Fruit fly (Drosophila melanogaster) whole organism, embryonic: Measurements from ENCODE around the gene CG13390.

Experiments used
- Ada2b ChIP-seq: fragments of 200-800 bp; sonication (Bioruptor generic); IDR thresholded peaks from 2 replicates; pipeline ENCODE4 v1.3.6; 2022; ENCODE audit warnings: missing biosample characterization, missing genetic modification characterization
- CG10209 ChIP-seq: fragments of 200-800 bp; sonication (Bioruptor generic); optimal IDR thresholded peaks from 3 replicates; lab custom pipeline; 2017; ENCODE audit warnings: missing biosample characterization, mild to moderate bottlenecking, missing genetic modification characterization, missing genetic modification reagents
- CG10543 ChIP-seq: fragments of 200-800 bp; sonication (Bioruptor generic); optimal IDR thresholded peaks from 3 replicates; lab custom pipeline; 2017; ENCODE audit warnings: missing biosample characterization, mild to moderate bottlenecking, missing genetic modification characterization, moderate library complexity
- CG11695 ChIP-seq: fragments of 200-800 bp; sonication (Bioruptor generic); IDR thresholded peaks from 3 replicates; pipeline ENCODE4 v1.3.6; 2022; ENCODE audit warnings: missing biosample characterization, missing genetic modification characterization
- CG12391 ChIP-seq: fragments of 200-800 bp; sonication (Bioruptor generic); optimal IDR thresholded peaks from 3 replicates; lab custom pipeline; 2018; ENCODE audit warnings: missing biosample characterization, mild to moderate bottlenecking, missing genetic modification characterization, moderate library complexity
- CG14014 ChIP-seq: fragments of 200-800 bp; sonication (Bioruptor generic); IDR thresholded peaks from 2 replicates; pipeline ENCODE4 v1.3.6; 2022; ENCODE audit warnings: missing biosample characterization, missing genetic modification characterization
- CG15269 ChIP-seq: fragments of 200-800 bp; sonication (Bioruptor generic); optimal IDR thresholded peaks from 2 replicates; lab custom pipeline; 2018; ENCODE audit warnings: missing biosample characterization, mild to moderate bottlenecking, missing genetic modification characterization, moderate library complexity
- CG1529 ChIP-seq: fragments of 200-800 bp; sonication (Bioruptor generic); optimal IDR thresholded peaks from 3 replicates; lab custom pipeline; 2018; ENCODE audit warnings: missing biosample characterization, missing genetic modification characterization
- CG17568 ChIP-seq: fragments of 200-800 bp; sonication (Bioruptor generic); optimal IDR thresholded peaks from 2 replicates; lab custom pipeline; 2018; ENCODE audit warnings: missing biosample characterization, mild to moderate bottlenecking, missing genetic modification characterization, moderate library complexity
- CG18599 ChIP-seq: fragments of 200-800 bp; sonication (Bioruptor generic); optimal IDR thresholded peaks from 3 replicates; lab custom pipeline; 2017; ENCODE audit warnings: missing biosample characterization, missing genetic modification characterization, mild to moderate bottlenecking, moderate library complexity, missing genetic modification reagents
- CG2120 ChIP-seq: fragments of 200-800 bp; sonication (Bioruptor generic); optimal IDR thresholded peaks from 3 replicates; lab custom pipeline; 2016; ENCODE audit warnings: missing biosample characterization, missing genetic modification characterization
- CG2678 ChIP-seq: fragments of 200-800 bp; sonication (Bioruptor generic); optimal IDR thresholded peaks from 3 replicates; lab custom pipeline; 2019; ENCODE audit warnings: missing biosample characterization, mild to moderate bottlenecking, missing genetic modification characterization, moderate library complexity
- CG3407 ChIP-seq: fragments of 200-800 bp; sonication (Bioruptor generic); optimal IDR thresholded peaks from 2 replicates; lab custom pipeline; 2018; ENCODE audit warnings: missing biosample characterization, mild to moderate bottlenecking, missing genetic modification characterization
- CG6791 ChIP-seq: fragments of 200-800 bp; sonication (Bioruptor generic); IDR thresholded peaks from 3 replicates; pipeline ENCODE4 v1.3.6; 2022; ENCODE audit warnings: missing biosample characterization, missing genetic modification characterization; ENCODE audit not compliant: partially characterized antibody
- CG7372 ChIP-seq: fragments of 200-800 bp; sonication (Bioruptor generic); IDR thresholded peaks from 2 replicates; pipeline ENCODE4 v1.3.6; 2022; ENCODE audit warnings: missing biosample characterization, missing genetic modification characterization
- CG7987 ChIP-seq: fragments of 200-800 bp; sonication (Bioruptor generic); optimal IDR thresholded peaks from 2 replicates; lab custom pipeline; 2018; ENCODE audit warnings: missing biosample characterization, mild to moderate bottlenecking, missing genetic modification characterization, moderate library complexity
- CG8290 ChIP-seq, 3 experiments: fragments of 200-800 bp; sonication (Bioruptor generic); optimal IDR thresholded peaks; 2 replicates each; lab custom pipeline; 2016 to 2019; ENCODE audit warnings: missing biosample characterization in 3 of 3, missing genetic modification characterization in 3 of 3, mild to moderate bottlenecking in 2 of 3, moderate library complexity in 1 of 3
- CG8924 ChIP-seq: fragments of 200-800 bp; optimal IDR thresholded peaks from 3 replicates; lab custom pipeline; 2019; ENCODE audit warnings: missing biosample characterization, mild to moderate bottlenecking, missing genetic modification characterization, moderate library complexity
- CG8944 ChIP-seq: fragments of 200-800 bp; sonication (Bioruptor generic); optimal IDR thresholded peaks from 3 replicates; lab custom pipeline; 2016; ENCODE audit warnings: missing biosample characterization, missing genetic modification characterization
- Dbx ChIP-seq: fragments of 200-800 bp; sonication (Bioruptor generic); IDR thresholded peaks from 3 replicates; pipeline ENCODE4 v1.3.6; 2022; ENCODE audit warnings: missing biosample characterization, missing genetic modification characterization
- Dek ChIP-seq: fragments of 200-800 bp; sonication (Bioruptor generic); optimal IDR thresholded peaks from 3 replicates; lab custom pipeline; 2019; ENCODE audit warnings: missing biosample characterization, mild to moderate bottlenecking, missing genetic modification characterization, moderate library complexity
- Fer1 ChIP-seq: fragments of 200-800 bp; sonication (Bioruptor generic); optimal IDR thresholded peaks from 2 replicates; lab custom pipeline; 2017; ENCODE audit warnings: missing biosample characterization, mild to moderate bottlenecking, missing genetic modification characterization
- Hand ChIP-seq: fragments of 200-800 bp; sonication (Bioruptor generic); optimal IDR thresholded peaks from 2 replicates; lab custom pipeline; 2017; ENCODE audit warnings: mild to moderate bottlenecking, missing biosample characterization, missing genetic modification reagents, missing genetic modification characterization
- Hey ChIP-seq: fragments of 200-800 bp; sonication (Bioruptor generic); optimal IDR thresholded peaks from 3 replicates; lab custom pipeline; 2018; ENCODE audit warnings: missing biosample characterization, mild to moderate bottlenecking, missing genetic modification characterization
- Hmr ChIP-seq: fragments of 200-800 bp; sonication (Bioruptor generic); optimal IDR thresholded peaks from 3 replicates; lab custom pipeline; 2017; ENCODE audit warnings: mild to moderate bottlenecking, missing biosample characterization, missing genetic modification reagents, missing genetic modification characterization
- Hr51 ChIP-seq, 2 experiments: fragments of 200-800 bp; sonication (Bioruptor generic); optimal IDR thresholded peaks; 2 replicates in 1 of 2; 3 replicates in 1 of 2; lab custom pipeline; 2016 to 2018; ENCODE audit warnings: missing biosample characterization in 2 of 2, missing genetic modification characterization in 2 of 2, mild to moderate bottlenecking in 1 of 2, moderate library complexity in 1 of 2
- Med ChIP-seq: fragments of 200-800 bp; sonication (Bioruptor generic); peaks from one replicate; lab custom pipeline; 2016; ENCODE audit warnings: missing biosample characterization, missing genetic modification characterization, mild to moderate bottlenecking, inconsistent platforms, moderate library complexity
- NC2α ChIP-seq: fragments of 200-800 bp; sonication (Bioruptor generic); optimal IDR thresholded peaks from 2 replicates; lab custom pipeline; 2016; ENCODE audit warnings: missing biosample characterization, missing genetic modification characterization
- dpn ChIP-seq, 2 experiments: fragments of 200-800 bp; sonication (Bioruptor generic); optimal IDR thresholded peaks; 3 replicates each; lab custom pipeline; 2016; ENCODE audit warnings: missing biosample characterization in 2 of 2, missing genetic modification characterization in 2 of 2
- gfzf ChIP-seq: fragments of 200-800 bp; sonication (Bioruptor generic); optimal IDR thresholded peaks from 2 replicates; lab custom pipeline; 2016; ENCODE audit warnings: missing biosample characterization, mild to moderate bottlenecking, missing genetic modification characterization, moderate library complexity
- gro ChIP-seq: fragments of 200-800 bp; sonication (Bioruptor generic); optimal IDR thresholded peaks from 2 replicates; lab custom pipeline; 2016; ENCODE audit warnings: missing biosample characterization, missing genetic modification characterization
- gsb ChIP-seq: fragments of 200-800 bp; sonication (Bioruptor generic); IDR thresholded peaks from 2 replicates; pipeline ENCODE4 v1.3.6; 2022; ENCODE audit warnings: missing biosample characterization, missing genetic modification characterization
- jigr1 ChIP-seq: fragments of 200-800 bp; sonication (Bioruptor generic); IDR thresholded peaks from 3 replicates; pipeline ENCODE4 v1.3.6; 2022; ENCODE audit warnings: missing biosample characterization, missing genetic modification characterization
- lmd ChIP-seq: fragments of 200-800 bp; sonication (Bioruptor generic); IDR thresholded peaks from 2 replicates; pipeline ENCODE4 v1.3.6; 2022; ENCODE audit warnings: missing biosample characterization, missing genetic modification characterization
- lov ChIP-seq, 2 experiments: fragments of 200-800 bp in 1 of 2; fragments of >200 bp in 1 of 2; sonication (Bioruptor generic) in 1 of 2; IDR thresholded peaks in 1 of 2; optimal IDR thresholded peaks in 1 of 2; 2 replicates in 1 of 2; 3 replicates in 1 of 2; pipeline versions ENCODE4 v1.3.6 to Lab custom; 2017 to 2022; ENCODE audit warnings: missing biosample characterization in 1 of 2, missing genetic modification characterization in 1 of 2
- mirr ChIP-seq: fragments of 200-800 bp; sonication (Bioruptor generic); optimal IDR thresholded peaks from 3 replicates; lab custom pipeline; 2018; ENCODE audit warnings: missing biosample characterization, mild to moderate bottlenecking, missing genetic modification characterization
- nmo ChIP-seq: fragments of 200-800 bp; sonication (Bioruptor generic); optimal IDR thresholded peaks from 2 replicates; lab custom pipeline; 2018; ENCODE audit warnings: missing biosample characterization, mild to moderate bottlenecking, missing genetic modification characterization, moderate library complexity
- odd ChIP-seq: fragments of 200-800 bp; sonication (Bioruptor generic); optimal IDR thresholded peaks from 2 replicates; lab custom pipeline; 2017; ENCODE audit warnings: missing biosample characterization, mild to moderate bottlenecking, missing genetic modification characterization
- otp ChIP-seq: fragments of 200-800 bp; sonication (Bioruptor generic); IDR thresholded peaks from 3 replicates; pipeline ENCODE4, ENCODE4 v1.3.6; 2022; ENCODE audit warnings: missing biosample characterization, missing genetic modification characterization
- pan ChIP-seq, 4 experiments: fragments of >200 bp in 3 of 4; fragments of 200-800 bp in 1 of 4; sonication (Bioruptor generic) in 1 of 4; optimal IDR thresholded peaks in 3 of 4; IDR thresholded peaks in 1 of 4; 2 replicates each; pipeline versions ENCODE4 v1.3.6 to Lab custom; 2017 to 2022; ENCODE audit warnings: missing biosample characterization in 2 of 4, missing genetic modification characterization in 2 of 4, mixed read lengths in 1 of 4
- sob ChIP-seq: fragments of 200-800 bp; sonication (Bioruptor generic); IDR thresholded peaks from 2 replicates; pipeline ENCODE4 v1.3.6; 2022; ENCODE audit warnings: missing biosample characterization, missing genetic modification characterization
- sug ChIP-seq: fragments of 200-800 bp; optimal IDR thresholded peaks from 2 replicates; lab custom pipeline; 2019; ENCODE audit warnings: missing biosample characterization, mild to moderate bottlenecking, missing genetic modification characterization, moderate library complexity
- tin ChIP-seq: fragments of 200-800 bp; sonication (Bioruptor generic); optimal IDR thresholded peaks from 3 replicates; lab custom pipeline; 2016; ENCODE audit warnings: missing biosample characterization, missing genetic modification characterization
- unpg ChIP-seq: fragments of 200-800 bp; sonication (Bioruptor generic); optimal IDR thresholded peaks from 3 replicates; lab custom pipeline; 2018; ENCODE audit warnings: missing biosample characterization, mild to moderate bottlenecking, missing genetic modification characterization, moderate library complexity
- wek ChIP-seq: fragments of 200-800 bp; sonication (Bioruptor generic); optimal IDR thresholded peaks from 3 replicates; lab custom pipeline; 2018; ENCODE audit warnings: missing biosample characterization, mild to moderate bottlenecking, missing genetic modification characterization, moderate library complexity
- zen ChIP-seq: fragments of 200-800 bp; sonication (Bioruptor generic); optimal IDR thresholded peaks from 3 replicates; lab custom pipeline; 2018; ENCODE audit warnings: missing biosample characterization, mild to moderate bottlenecking, missing genetic modification characterization, moderate library complexity
- zf30C ChIP-seq: fragments of 200-800 bp; sonication (Bioruptor generic); optimal IDR thresholded peaks from 3 replicates; lab custom pipeline; 2018; ENCODE audit warnings: missing biosample characterization, mild to moderate bottlenecking, missing genetic modification characterization

CG13390 gene

DNA sequence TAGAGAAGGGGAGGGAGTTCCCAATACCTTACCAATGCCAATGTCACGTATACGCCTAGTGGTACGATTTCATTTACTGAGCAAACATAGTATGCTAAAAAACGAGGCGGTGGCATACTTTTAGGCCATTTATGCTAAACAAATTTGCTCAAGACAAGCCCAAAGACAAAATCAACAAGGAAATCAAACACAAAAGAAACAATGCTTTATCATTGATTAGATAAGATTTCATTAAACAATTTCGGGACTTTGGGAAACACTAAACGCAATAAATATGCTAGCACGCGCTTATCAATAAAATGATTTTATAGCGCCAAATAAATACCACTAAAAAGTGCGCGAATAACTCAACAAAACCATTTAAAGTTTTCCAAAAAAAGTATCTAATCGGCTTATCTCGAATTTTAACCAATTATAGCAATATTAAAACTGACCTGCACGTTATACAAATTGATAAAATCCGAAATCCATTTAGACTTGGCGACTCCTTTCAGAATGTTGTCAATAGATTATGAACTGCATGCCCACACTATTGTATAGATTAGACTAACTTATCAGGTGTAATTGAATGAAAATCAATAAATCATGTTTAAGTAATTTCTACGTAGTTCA lies 25.9 kb downstream of the CG13390 start (continued):
- no peak for TF ChIP-seq jigr1
- TF ChIP-seq gsb (GFP tag; lab: Robert Waterston, UW), result no peak
- peak; percentile 44 for TF ChIP-seq CG7987
- TF ChIP-seq Fer1 (GFP tag; lab: Kevin White, UChicago), result peak; percentile 75
- peak; percentile 7; the same call in 1 of the 3 replicates for TF ChIP-seq CG11695
- TF ChIP-seq CG10209 (GFP tag; lab: Kevin White, UChicago), result peak; percentile 31
- peak; percentile 26 for TF ChIP-seq CG8924 (tag; lab: Kevin White, UChicago)
- TF ChIP-seq CG2120 (GFP tag; lab: Kevin White, UChicago), result peak; percentile 36
- peak; percentile 69 for TF ChIP-seq odd (GFP tag; lab: Kevin White, UChicago)
- TF ChIP-seq CG1529 (GFP tag; lab: Kevin White, UChicago), result peak; percentile 14
- TF ChIP-seq gfzf, result no peak
- no peak for TF ChIP-seq lmd
- TF ChIP-seq Hr51 (GFP tag; optimal IDR thresholded peaks at IDR 0.05; lab: Kevin White, UChicago), result peak in 1 of 2 experiments; percentile 26
- no peak for TF ChIP-seq CG8944 (GFP tag; lab: Kevin White, UChicago)
- TF ChIP-seq sug (tag; lab: Kevin White, UChicago), result peak; percentile 46
- peak; percentile 63 for TF ChIP-seq CG15269 (tag; lab: Kevin White, UChicago)
- 0 out of 3 replicates have a peak, but pooled peaks have one; percentile 26 for TF ChIP-seq otp (GFP tag; lab: Robert Waterston, UW)
- peak; percentile 41 for TF ChIP-seq Dek
- peak; percentile 68 for TF ChIP-seq CG2678
- TF ChIP-seq Dbx (GFP tag; lab: Robert Waterston, UW), result peak; percentile 25; the same call in 1 of the 3 replicates
- TF ChIP-seq mirr (GFP tag; lab: Kevin White, UChicago), result peak; percentile 73
- TF ChIP-seq zf30C, result no peak
- TF ChIP-seq CG18599, result peak; percentile 62
- no peak for TF ChIP-seq zen
- no peak for TF ChIP-seq pan (optimal IDR thresholded peaks at IDR 0.05; lab: Kevin White, UChicago)
- peak in 1 of 2 experiments; percentile 35 for TF ChIP-seq pan (GFP tag; optimal IDR thresholded peaks at IDR 0.05 in 1 of 2, IDR thresholded peaks at IDR 0.05 in 1 of 2)
- TF ChIP-seq nmo (GFP tag; lab: Kevin White, UChicago), result no peak
- peak; percentile 46 for TF ChIP-seq unpg (GFP tag; lab: Kevin White, UChicago)
- TF ChIP-seq sob (GFP tag; lab: Robert Waterston, UW), result peak; percentile 55; the same call in 1 of the 2 replicates
- peak; percentile 12; the same call in 1 of the 2 replicates for TF ChIP-seq Ada2b (GFP tag; lab: Robert Waterston, UW)
- peak; percentile 51 for TF ChIP-seq CG10543 (GFP tag; lab: Kevin White, UChicago)
- TF ChIP-seq lov (optimal IDR thresholded peaks at IDR 0.05; lab: Kevin White, UChicago), result no peak
- TF ChIP-seq lov (GFP tag; IDR thresholded peaks at IDR 0.05; lab: Robert Waterston, UW), result no peak
- TF ChIP-seq CG12391 (tag; lab: Kevin White, UChicago), result peak; percentile 21
- TF ChIP-seq tin (GFP tag; lab: Kevin White, UChicago), result no peak
- peak; percentile 86 for TF ChIP-seq Med (GFP tag; lab: Kevin White, UChicago)
- TF ChIP-seq CG17568 (GFP tag; lab: Kevin White, UChicago), result peak; percentile 54
- TF ChIP-seq Hmr, result peak; percentile 74
- peak; percentile 31 for TF ChIP-seq Hey
- TF ChIP-seq NC2α (GFP tag; lab: Kevin White, UChicago), result no peak
- TF ChIP-seq CG14014, result peak; percentile 52; the same call in 1 of the 2 replicates
- no peak for TF ChIP-seq CG6791 (GFP tag; lab: Robert Waterston, UW)
- TF ChIP-seq CG3407 (GFP tag; lab: Kevin White, UChicago), result peak; percentile 32
- peak; percentile 52 for TF ChIP-seq wek (GFP tag; lab: Kevin White, UChicago)
- TF ChIP-seq Hand (GFP tag; lab: Kevin White, UChicago), result peak; percentile 52
- peak in 1 of 2 experiments; percentile 21 for TF ChIP-seq dpn (GFP tag; optimal IDR thresholded peaks at IDR 0.05; lab: Kevin White, UChicago)
- TF ChIP-seq CG7372 (GFP tag; lab: Robert Waterston, UW), result peak; percentile 68
- no peak for TF ChIP-seq CG8290 (GFP tag; optimal IDR thresholded peaks at IDR 0.05; lab: Kevin White, UChicago)
- peak in 1 of 2 experiments; percentile 63 for TF ChIP-seq CG8290 (tag; optimal IDR thresholded peaks at IDR 0.05; lab: Kevin White, UChicago)
- peak; percentile 62 for TF ChIP-seq gro
